Fruit fly (Drosophila melanogaster): Measurements from ENCODE around the gene Ugt302K1.

- no peak for TF ChIP-seq CTCF (optimal IDR thresholded peaks at IDR 0.05)
- TF ChIP-seq CG8478 (optimal IDR thresholded peaks at IDR 0.05): no peak
These were observed 996 bp upstream of the Ugt302K1 start, which contains the start of gene Ugt302E1 for dm6 chr3R:11154576-11155113.
